Worm (Caenorhabditis elegans): Measurements from ENCODE around the gene pro-2.

Gene pro-2

DNA sequence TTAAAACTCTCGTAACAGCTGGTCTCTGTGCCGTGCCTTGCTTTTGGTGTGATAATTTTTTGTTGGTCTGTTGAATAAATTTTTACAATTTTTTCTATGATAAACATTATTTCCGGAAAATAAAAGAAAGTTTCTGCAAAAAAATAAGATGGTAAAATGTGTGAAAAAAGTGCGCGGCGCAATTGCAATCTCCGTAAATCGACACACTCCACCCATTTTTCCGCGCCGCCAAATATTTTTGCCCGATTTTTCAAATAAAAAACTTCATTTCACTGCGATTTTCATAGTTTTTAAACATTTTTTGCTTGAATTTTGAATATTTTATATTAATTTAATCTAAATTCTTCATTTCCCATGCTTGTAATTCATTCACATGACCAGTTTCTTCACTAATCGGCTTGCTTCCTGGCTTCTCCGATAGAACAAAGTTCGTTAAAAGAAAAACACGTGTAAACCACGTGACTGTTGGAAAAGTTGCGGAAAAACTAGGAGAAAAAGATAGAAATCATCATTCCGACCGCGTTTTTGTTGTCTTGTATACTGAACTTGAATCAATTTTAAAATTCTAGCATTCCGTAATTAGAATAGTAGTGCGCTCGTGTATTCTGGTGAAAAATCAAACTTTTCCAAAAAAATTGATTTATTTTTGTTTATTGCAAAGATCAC, 43.3 kb upstream of the pro-2 start:
- TF ChIP-seq pqm-1 (tag; optimal IDR thresholded peaks at IDR 0.05) (no peak), ceh-9 (tag; optimal IDR thresholded peaks at IDR 0.05) (no peak), nhr-12 (tag; optimal IDR thresholded peaks at IDR 0.05) (no peak), lsy-12 (tag; optimal IDR thresholded peaks at IDR 0.05) (peak; percentile 74), hmg-11 (tag; optimal IDR thresholded peaks at IDR 0.05) (peak; percentile 60), sea-2 (GFP tag; optimal IDR thresholded peaks at IDR 0.05) (no peak), zag-1 (tag; optimal IDR thresholded peaks at IDR 0.05) (peak; percentile 57), nfya-1 (tag; optimal IDR thresholded peaks at IDR 0.05; ENCODE audit: insufficient read depth) (peak; percentile 72), elt-2 (tag; optimal IDR thresholded peaks at IDR 0.05) (peak; percentile 55), ama-1 (optimal IDR thresholded peaks at IDR 0.05) (no peak), ceh-82 (tag; optimal IDR thresholded peaks at IDR 0.05) (peak; percentile 34), unc-39 (tag; optimal IDR thresholded peaks at IDR 0.05) (no peak), lin-39 (tag; optimal IDR thresholded peaks at IDR 0.05) (peak; percentile 32), nhr-67 (tag; optimal IDR thresholded peaks at IDR 0.05) (no peak), tbx-2 (tag; optimal IDR thresholded peaks at IDR 0.05) (peak; percentile 29), ceh-28 (tag; optimal IDR thresholded peaks at IDR 0.05) (peak; percentile 20), nhr-237 (tag; optimal IDR thresholded peaks at IDR 0.05) (no peak), ceh-16 (tag; optimal IDR thresholded peaks at IDR 0.05) (no peak), nhr-28 (tag; optimal IDR thresholded peaks at IDR 0.05) (no peak), egl-5 (tag; optimal IDR thresholded peaks at IDR 0.05) (peak; percentile 28), nhr-23 (tag; optimal IDR thresholded peaks at IDR 0.05) (peak; percentile 87), lin-15B (tag; optimal IDR thresholded peaks at IDR 0.05) (peak; percentile 47), pha-4 (tag; optimal IDR thresholded peaks at IDR 0.05) (peak; percentile 80), fkh-10 (GFP tag; optimal IDR thresholded peaks at IDR 0.05) (no peak), nhr-76 (tag; optimal IDR thresholded peaks at IDR 0.05) (peak; percentile 52), R02D3.7 (tag; optimal IDR thresholded peaks at IDR 0.05) (peak; percentile 99), elt-1 (tag; optimal IDR thresholded peaks at IDR 0.05) (no peak), mml-1 (tag; optimal IDR thresholded peaks at IDR 0.05) (peak; percentile 69), mdl-1 (tag; optimal IDR thresholded peaks at IDR 0.05) (peak; percentile 20), nhr-43 (tag; optimal IDR thresholded peaks at IDR 0.05; ENCODE audit: poor library complexity, severe bottlenecking) (peak; percentile 63), snpc-4 (tag; optimal IDR thresholded peaks at IDR 0.05) (no peak), nhr-25 (tag; optimal IDR thresholded peaks at IDR 0.05) (peak; percentile 41)

DNA sequence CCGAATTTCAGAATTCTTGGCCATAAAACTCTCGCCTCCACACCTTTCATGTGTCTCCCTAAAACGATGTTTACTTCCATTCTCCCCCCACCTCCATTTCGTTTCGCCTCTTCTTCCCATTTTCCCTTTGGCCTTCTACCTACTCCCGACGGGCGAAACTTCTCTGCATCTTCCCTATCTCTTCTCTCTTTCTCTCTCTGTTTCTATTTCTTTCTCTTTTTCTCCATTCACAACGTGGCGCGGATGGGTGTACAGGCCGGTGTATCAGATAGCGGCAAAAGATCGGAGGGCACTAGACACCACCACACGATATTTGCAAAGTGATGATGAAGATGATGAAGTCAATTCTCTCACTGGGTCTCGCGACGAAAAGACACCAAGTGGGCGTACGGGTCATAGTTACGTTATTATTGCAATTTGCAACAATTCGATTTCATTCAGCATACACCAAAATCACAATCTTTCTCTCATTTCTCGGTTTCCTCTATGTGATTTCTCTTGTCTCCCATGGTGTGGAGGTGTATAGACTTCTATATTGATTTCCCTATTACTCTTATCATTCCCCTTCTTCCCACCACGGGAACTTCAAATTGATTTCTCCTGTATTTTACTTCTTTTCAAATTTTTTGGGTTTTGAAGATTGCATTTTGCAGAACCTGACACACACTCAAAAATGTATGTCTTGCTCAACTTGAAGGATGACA, 39.9 kb upstream of the pro-2 start, which contains the start of gene ztf-27:
Gene ztf-27 (plus strand): TSS at position 654 of the 704 bp plus-strand sequence.
- TF ChIP-seq elt-1 (tag; optimal IDR thresholded peaks at IDR 0.05) (peak; percentile 21), elt-2 (tag; optimal IDR thresholded peaks at IDR 0.05) (peak; percentile 49), nhr-23 (tag; optimal IDR thresholded peaks at IDR 0.05) (peak; percentile 52), nhr-25 (tag; optimal IDR thresholded peaks at IDR 0.05) (peak; percentile 68), hmg-11 (tag; optimal IDR thresholded peaks at IDR 0.05) (peak; percentile 26), pha-4 (tag; optimal IDR thresholded peaks at IDR 0.05) (peak; percentile 42), pqm-1 (tag; optimal IDR thresholded peaks at IDR 0.05) (peak; percentile 61), nhr-43 (tag; optimal IDR thresholded peaks at IDR 0.05; ENCODE audit: poor library complexity, severe bottlenecking) (no peak), nfya-1 (tag; optimal IDR thresholded peaks at IDR 0.05; ENCODE audit: insufficient read depth) (peak; percentile 47), nhr-67 (tag; optimal IDR thresholded peaks at IDR 0.05) (no peak)

DNA sequence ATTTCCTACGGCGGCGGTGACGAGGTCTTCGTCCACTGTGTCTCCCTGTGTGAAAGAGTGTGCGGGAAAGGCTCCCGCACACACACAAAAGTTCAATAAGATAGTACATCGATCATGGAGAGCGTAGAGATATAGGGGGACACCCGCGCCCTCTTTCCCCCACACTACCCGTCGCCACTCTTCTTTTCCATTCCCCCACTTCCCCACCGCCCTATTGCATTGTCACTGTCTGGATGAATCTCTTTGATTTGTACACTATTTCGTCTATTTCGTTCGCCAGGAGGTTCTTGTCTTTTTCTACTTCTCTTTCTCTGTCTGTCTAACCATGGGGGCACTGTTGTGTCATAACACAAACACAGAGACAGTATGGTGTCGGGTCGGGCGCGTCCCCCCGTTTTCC, 37.3 kb upstream of the pro-2 start:
- TF ChIP-seq daf-12 (tag; optimal IDR thresholded peaks at IDR 0.05) (no peak), ceh-28 (tag; optimal IDR thresholded peaks at IDR 0.05) (peak; percentile 41), R02D3.7 (tag; optimal IDR thresholded peaks at IDR 0.05) (peak; percentile 16), elt-2 (tag; optimal IDR thresholded peaks at IDR 0.05) (peak; percentile 57), pqm-1 (tag; optimal IDR thresholded peaks at IDR 0.05) (peak; percentile 33), mml-1 (tag; optimal IDR thresholded peaks at IDR 0.05) (no peak), nfya-1 (tag; optimal IDR thresholded peaks at IDR 0.05; ENCODE audit: insufficient read depth) (peak; percentile 30), nhr-77 (tag; optimal IDR thresholded peaks at IDR 0.05) (no peak), unc-62 (GFP tag; optimal IDR thresholded peaks at IDR 0.05) (no peak), ztf-4 (tag; optimal IDR thresholded peaks at IDR 0.05) (no peak), fos-1 (tag; optimal IDR thresholded peaks at IDR 0.05) (peak; percentile 8), nhr-43 (tag; optimal IDR thresholded peaks at IDR 0.05; ENCODE audit: poor library complexity, severe bottlenecking) (peak; percentile 27), pha-4 (tag; optimal IDR thresholded peaks at IDR 0.05) (peak; percentile 85), fkh-10 (GFP tag; optimal IDR thresholded peaks at IDR 0.05) (no peak), nhr-23 (tag; optimal IDR thresholded peaks at IDR 0.05) (peak; percentile 76), lsy-12 (tag; optimal IDR thresholded peaks at IDR 0.05) (peak; percentile 45), lin-15B (tag; optimal IDR thresholded peaks at IDR 0.05) (peak; percentile 24), nhr-25 (tag; optimal IDR thresholded peaks at IDR 0.05) (peak; percentile 74), snpc-4 (tag; optimal IDR thresholded peaks at IDR 0.05) (peak; percentile 2), lin-39 (tag; optimal IDR thresholded peaks at IDR 0.05) (no peak), eor-1 (tag; optimal IDR thresholded peaks at IDR 0.05) (no peak), hmg-11 (tag; optimal IDR thresholded peaks at IDR 0.05) (peak; percentile 79), jun-1 (tag; optimal IDR thresholded peaks at IDR 0.05) (peak; percentile 66), nhr-11 (tag; optimal IDR thresholded peaks at IDR 0.05) (no peak)

All from whole organism, L3 larva.